Worm (Caenorhabditis elegans): ENCODE results near the gene srw-130.

ce11 chrV:3585011-3585410 is 36.3 kb upstream of the srw-130 start:
- TF ChIP-seq irx-1 (tag; optimal IDR thresholded peaks at IDR 0.05) = no peak
- no peak for TF ChIP-seq unc-62 (GFP tag; optimal IDR thresholded peaks at IDR 0.05)
- no peak for TF ChIP-seq alr-1 (tag; optimal IDR thresholded peaks at IDR 0.05; ENCODE audit: borderline replicate concordance)
- no peak for TF ChIP-seq mdl-1 (tag; optimal IDR thresholded peaks at IDR 0.05)
- TF ChIP-seq C34B4.2 (tag; optimal IDR thresholded peaks at IDR 0.05) = no peak
- TF ChIP-seq ceh-82 (tag; optimal IDR thresholded peaks at IDR 0.05) = no peak
- no peak for TF ChIP-seq pag-3 (tag; optimal IDR thresholded peaks at IDR 0.05; ENCODE audit: borderline replicate concordance, insufficient read depth)
- TF ChIP-seq ceh-8 (GFP tag; optimal IDR thresholded peaks at IDR 0.05) = no peak
- TF ChIP-seq jun-1 (tag; optimal IDR thresholded peaks at IDR 0.05) = no peak

All from whole organism, L1 larva.